Worm (Caenorhabditis elegans) whole organism, L2 larva: ENCODE data around the gene F11A5.17.

Source experiments
- F13H6.1 ChIP-seq: sonication (generic microtip); optimal IDR thresholded peaks from 2 replicates; lab custom pipeline; 2016; ENCODE audit warnings: missing genetic modification characterization, missing compliant biosample characterization
- Y55F3AM.14 ChIP-seq: fragments of 200-800 bp; sonication (Bioruptor generic); optimal IDR thresholded peaks from 2 replicates; lab custom pipeline; 2018; ENCODE audit warnings: mild to moderate bottlenecking, missing genetic modification characterization, missing compliant biosample characterization
- aly-2 ChIP-seq: fragments of 150-350 bp; optimal IDR thresholded peaks from 2 replicates; lab custom pipeline; 2014; ENCODE audit warnings: missing biosample characterization, missing genetic modification characterization
- ama-1 ChIP-seq: fragments of 150-350 bp; optimal IDR thresholded peaks from 2 replicates; lab custom pipeline; 2018; ENCODE audit warnings: inconsistent platforms
- blmp-1 ChIP-seq: sonication (generic microtip); optimal IDR thresholded peaks from 2 replicates; lab custom pipeline; 2017; ENCODE audit warnings: missing genetic modification characterization, mild to moderate bottlenecking, missing compliant biosample characterization, antibody characterized with exemption, moderate library complexity; ENCODE audit not compliant: insufficient read depth
- ceh-82 ChIP-seq: fragments of 150-350 bp; optimal IDR thresholded peaks from 2 replicates; lab custom pipeline; 2014; ENCODE audit warnings: missing biosample characterization, missing genetic modification characterization
- crh-2 ChIP-seq: sonication (generic microtip); optimal IDR thresholded peaks from 2 replicates; lab custom pipeline; 2017; ENCODE audit warnings: missing biosample characterization, missing genetic modification characterization
- elt-1 ChIP-seq: fragments of 150-350 bp; optimal IDR thresholded peaks from 2 replicates; lab custom pipeline; 2014; ENCODE audit warnings: missing biosample characterization, missing genetic modification characterization
- elt-3 ChIP-seq: sonication (generic microtip); optimal IDR thresholded peaks from 2 replicates; lab custom pipeline; 2017; ENCODE audit warnings: missing biosample characterization, missing genetic modification characterization
- fos-1 ChIP-seq: fragments of 150-350 bp; optimal IDR thresholded peaks from 2 replicates; lab custom pipeline; 2014; ENCODE audit warnings: missing biosample characterization, missing genetic modification characterization
- lin-11 ChIP-seq: fragments of 150-350 bp; sonication (generic microtip); optimal IDR thresholded peaks from 2 replicates; lab custom pipeline; 2014; ENCODE audit warnings: missing biosample characterization, missing genetic modification characterization, inconsistent platforms, mixed read lengths
- lin-13 ChIP-seq: fragments of 150-350 bp; optimal IDR thresholded peaks from 2 replicates; lab custom pipeline; 2014; ENCODE audit warnings: missing biosample characterization, missing genetic modification reagents, missing genetic modification characterization
- lin-39 ChIP-seq: fragments of 150-350 bp; optimal IDR thresholded peaks from 2 replicates; lab custom pipeline; 2014; ENCODE audit warnings: missing biosample characterization, missing genetic modification reagents, missing genetic modification characterization
- mdl-1 ChIP-seq, 2 experiments: fragments of 150-350 bp in 1 of 2; sonication (generic microtip) in 1 of 2; optimal IDR thresholded peaks; 2 replicates each; lab custom pipeline; 2017; ENCODE audit warnings: missing biosample characterization in 2 of 2, missing genetic modification characterization in 2 of 2
- nhr-10 ChIP-seq: sonication (generic microtip); optimal IDR thresholded peaks from 2 replicates; lab custom pipeline; 2017; ENCODE audit warnings: missing biosample characterization, missing genetic modification characterization
- nhr-12 ChIP-seq: fragments of 150-350 bp; optimal IDR thresholded peaks from 2 replicates; lab custom pipeline; 2014; ENCODE audit warnings: missing biosample characterization, missing genetic modification characterization
- nhr-129 ChIP-seq: fragments of 150-350 bp; optimal IDR thresholded peaks from 2 replicates; lab custom pipeline; 2014; ENCODE audit warnings: missing biosample characterization, missing genetic modification characterization
- nhr-21 ChIP-seq: fragments of 150-350 bp; optimal IDR thresholded peaks from 2 replicates; lab custom pipeline; 2014; ENCODE audit warnings: missing biosample characterization, missing genetic modification characterization
- nhr-23 ChIP-seq: fragments of 150-350 bp; optimal IDR thresholded peaks from 2 replicates; lab custom pipeline; 2014; ENCODE audit warnings: missing biosample characterization, missing genetic modification reagents, missing genetic modification characterization
- nhr-237 ChIP-seq: fragments of 150-350 bp; optimal IDR thresholded peaks from 2 replicates; lab custom pipeline; 2014; ENCODE audit warnings: missing biosample characterization, missing genetic modification characterization
- nhr-25 ChIP-seq: fragments of 150-350 bp; sonication (generic microtip); optimal IDR thresholded peaks from 3 replicates; lab custom pipeline; 2014; ENCODE audit warnings: missing biosample characterization, missing genetic modification characterization
- nhr-6 ChIP-seq: fragments of 150-350 bp; optimal IDR thresholded peaks from 2 replicates; lab custom pipeline; 2014; ENCODE audit warnings: missing biosample characterization, missing genetic modification characterization
- nhr-77 ChIP-seq: fragments of 150-350 bp; optimal IDR thresholded peaks from 2 replicates; lab custom pipeline; 2014; ENCODE audit warnings: missing biosample characterization, missing genetic modification characterization
- peb-1 ChIP-seq: fragments of 150-350 bp; optimal IDR thresholded peaks from 2 replicates; lab custom pipeline; 2014; ENCODE audit warnings: missing biosample characterization, missing genetic modification characterization
- sem-4 ChIP-seq: fragments of 150-350 bp; optimal IDR thresholded peaks from 2 replicates; lab custom pipeline; 2014; ENCODE audit warnings: missing biosample characterization, missing genetic modification reagents, missing genetic modification characterization
- skn-1 ChIP-seq: sonication (generic microtip); optimal IDR thresholded peaks from 2 replicates; lab custom pipeline; 2017; ENCODE audit warnings: missing biosample characterization, missing genetic modification characterization
- sma-3 ChIP-seq: sonication (generic microtip); optimal IDR thresholded peaks from 2 replicates; lab custom pipeline; 2016; ENCODE audit warnings: missing genetic modification reagents, missing genetic modification characterization, missing compliant biosample characterization
- sma-9 ChIP-seq, 2 experiments: fragments of 150-350 bp in 1 of 2; sonication (generic microtip) in 1 of 2; optimal IDR thresholded peaks; 2 replicates each; lab custom pipeline; 2014 to 2016; ENCODE audit warnings: missing genetic modification characterization in 2 of 2, mild to moderate bottlenecking in 1 of 2, missing biosample characterization in 1 of 2, missing compliant biosample characterization in 1 of 2, missing genetic modification reagents in 1 of 2, moderate library complexity in 1 of 2
- snpc-4 ChIP-seq: fragments of 150-350 bp; optimal IDR thresholded peaks from 2 replicates; lab custom pipeline; 2014; ENCODE audit warnings: missing biosample characterization, missing genetic modification characterization
- unc-39 ChIP-seq: fragments of 150-350 bp; optimal IDR thresholded peaks from 2 replicates; lab custom pipeline; 2014; ENCODE audit warnings: missing biosample characterization, missing genetic modification characterization
- unc-55 ChIP-seq: fragments of 150-350 bp; sonication (generic microtip); optimal IDR thresholded peaks from 3 replicates; lab custom pipeline; 2014; ENCODE audit warnings: missing biosample characterization, missing genetic modification reagents, missing genetic modification characterization
- unc-62 ChIP-seq: fragments of 150-350 bp; optimal IDR thresholded peaks from 2 replicates; lab custom pipeline; 2014; ENCODE audit warnings: missing biosample characterization, missing genetic modification reagents, missing genetic modification characterization
- ztf-1 ChIP-seq: fragments of 200-800 bp; sonication (Bioruptor generic); conservative IDR thresholded peaks from 2 replicates; pipeline ENCODE4 v1.3.6; 2022; ENCODE audit warnings: missing genetic modification characterization, missing compliant biosample characterization

Gene F11A5.17

DNA sequence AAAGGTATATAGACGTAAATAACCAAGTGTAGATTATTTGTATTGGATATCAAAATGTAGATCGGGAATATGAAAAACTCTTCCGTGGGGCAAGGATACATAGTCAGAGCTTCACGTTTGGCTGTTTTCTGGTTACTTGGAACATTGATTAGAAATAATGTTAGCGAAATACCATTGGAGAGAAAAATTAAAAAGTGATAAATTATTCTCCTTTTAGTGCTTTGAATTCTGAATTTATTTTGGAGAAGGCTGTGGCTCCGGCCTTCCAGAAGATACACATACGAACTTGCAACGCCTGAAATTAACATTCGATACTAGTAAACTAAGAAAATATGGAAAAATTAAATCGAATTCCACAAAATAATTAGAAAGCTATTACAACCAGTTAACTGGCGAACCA lies 33.8 kb downstream of the F11A5.17 start, which contains the start of gene srh-98:
TSS of gene srh-98 (minus strand) at position 101 of the 400 bp plus-strand sequence.
- TF ChIP-seq sma-3 (GFP tag; lab: Kevin White, UChicago): no peak
- TF ChIP-seq nhr-12 (tag; lab: Kevin White, UChicago): no peak
- no peak for TF ChIP-seq lin-13 (GFP tag; lab: Kevin White, UChicago)
- TF ChIP-seq nhr-25: no peak
- no peak for TF ChIP-seq ztf-1 (GFP tag; lab: Robert Waterston, UW)
- TF ChIP-seq snpc-4 (tag; lab: Kevin White, UChicago): no peak

DNA sequence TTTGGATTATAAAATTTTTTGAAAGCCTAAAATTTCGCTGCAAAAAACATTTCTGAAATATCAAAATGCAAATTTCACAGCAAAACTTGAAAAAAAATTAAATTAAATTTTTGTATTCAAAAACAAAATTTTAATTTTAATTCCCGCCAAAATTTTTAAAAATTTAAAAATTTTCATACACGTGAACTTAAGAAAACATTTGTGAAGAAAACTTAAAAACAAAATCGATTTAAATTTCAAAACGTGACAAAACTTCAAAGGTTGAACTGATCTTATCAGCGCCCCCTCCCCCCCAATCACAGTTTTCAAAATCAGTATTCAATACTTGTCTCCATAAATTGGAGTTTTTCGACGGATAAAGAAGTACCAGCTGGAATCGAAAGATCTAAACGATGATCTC lies 35.4 kb downstream of the F11A5.17 start, which contains the start of gene F21H7.5:
TSS of gene F21H7.5 (plus strand) at position 301 of the 400 bp plus-strand sequence.
- TF ChIP-seq nhr-237 (tag; lab: Kevin White, UChicago): no peak
- no peak for TF ChIP-seq blmp-1 (tag; lab: Kevin White, UChicago)
- no peak for TF ChIP-seq unc-55 (GFP tag; lab: Kevin White, UChicago)
- TF ChIP-seq Y55F3AM.14: no peak
- TF ChIP-seq lin-39 (tag; lab: Kevin White, UChicago): no peak
- no peak for TF ChIP-seq sma-3 (GFP tag; lab: Kevin White, UChicago)
- no peak for TF ChIP-seq peb-1
- no peak for TF ChIP-seq ceh-82 (tag; lab: Kevin White, UChicago)
- no peak for TF ChIP-seq lin-11
- TF ChIP-seq elt-3 (tag; lab: Kevin White, UChicago): no peak
- TF ChIP-seq nhr-6 (tag; lab: Kevin White, UChicago): no peak
- TF ChIP-seq sma-9 (GFP tag; optimal IDR thresholded peaks at IDR 0.05; lab: Kevin White, UChicago): no peak
- no peak for TF ChIP-seq sma-9 (tag; optimal IDR thresholded peaks at IDR 0.05; lab: Kevin White, UChicago)
- no peak for TF ChIP-seq fos-1 (tag; lab: Kevin White, UChicago)
- no peak for TF ChIP-seq skn-1 (tag; lab: Kevin White, UChicago)
- TF ChIP-seq nhr-23 (tag; lab: Kevin White, UChicago): no peak
- TF ChIP-seq nhr-25: no peak
- TF ChIP-seq ama-1 (lab: Kevin White, UChicago): no peak
- no peak for TF ChIP-seq mdl-1 (tag; optimal IDR thresholded peaks at IDR 0.05; lab: Kevin White, UChicago)
- TF ChIP-seq snpc-4 (tag; lab: Kevin White, UChicago): no peak
- TF ChIP-seq nhr-77 (tag; lab: Kevin White, UChicago): no peak

- no peak for TF ChIP-seq ceh-82 (tag; lab: Kevin White, UChicago)
- TF ChIP-seq lin-39 (tag; lab: Kevin White, UChicago): no peak
- no peak for TF ChIP-seq skn-1 (tag; lab: Kevin White, UChicago)
- no peak for TF ChIP-seq fos-1 (tag; lab: Kevin White, UChicago)
- no peak for TF ChIP-seq ztf-1 (GFP tag; lab: Robert Waterston, UW)
- no peak for TF ChIP-seq F13H6.1
- no peak for TF ChIP-seq nhr-10 (tag; lab: Kevin White, UChicago)
Measured at ce11 chrV:16244078-16244477, 42.2 kb downstream of the F11A5.17 start, which contains the start of gene srh-104. srh-104 (minus strand) TSS chrV:16244178.

DNA sequence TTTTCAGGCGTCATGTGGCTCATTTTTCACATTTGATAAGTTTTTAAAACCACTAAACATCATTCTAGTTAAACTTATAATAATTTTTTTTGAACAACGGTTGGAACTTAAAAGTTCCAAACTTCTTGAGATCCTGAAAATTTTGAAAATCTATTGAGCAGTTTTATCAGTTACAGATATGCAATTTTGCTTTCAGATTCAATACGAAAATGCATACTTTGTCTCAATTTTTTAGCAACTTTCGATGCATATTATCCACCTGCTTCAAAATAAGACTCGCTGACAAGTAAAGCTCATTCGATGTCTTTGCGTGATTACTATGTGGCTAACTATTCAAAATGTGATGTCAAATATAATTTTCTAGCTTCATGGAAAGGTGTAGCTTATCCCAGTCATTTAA lies 44.7 kb downstream of the F11A5.17 start, which contains the start of gene srh-95:
TSS of gene srh-95 (plus strand) at position 301 of the 400 bp plus-strand sequence.
- TF ChIP-seq elt-1 (tag; lab: Kevin White, UChicago) (no peak), ama-1 (lab: Kevin White, UChicago) (no peak), sem-4 (no peak), Y55F3AM.14 (no peak), unc-62 (GFP tag; lab: Kevin White, UChicago) (no peak), crh-2 (no peak), nhr-77 (tag; lab: Kevin White, UChicago) (no peak), ceh-82 (tag; lab: Kevin White, UChicago) (no peak), nhr-12 (tag; lab: Kevin White, UChicago) (no peak), lin-13 (GFP tag; lab: Kevin White, UChicago) (no peak), lin-11 (no peak), aly-2 (tag; lab: Kevin White, UChicago) (no peak), nhr-21 (tag; lab: Kevin White, UChicago) (no peak), lin-39 (tag; lab: Kevin White, UChicago) (no peak), unc-39 (tag; lab: Kevin White, UChicago) (no peak), peb-1 (no peak), nhr-129 (tag; lab: Kevin White, UChicago) (no peak), elt-3 (tag; lab: Kevin White, UChicago) (no peak)
